Fruit fly (Drosophila melanogaster): ENCODE data around the gene neo.

dm6 chr3R:29861432-29862249 lies 42.7 kb downstream of the neo start, which contains the start of the genes CG15514 and RpS8:
- TF ChIP-seq CG11762 (GFP tag; optimal IDR thresholded peaks at IDR 0.05; ENCODE audit: insufficient read depth) (peak; percentile 45), CG10631 (GFP tag; optimal IDR thresholded peaks at IDR 0.05) (no peak), CG3919 (GFP tag; optimal IDR thresholded peaks at IDR 0.05) (peak; percentile 23)
